Fruit fly (Drosophila melanogaster): ENCODE measurements around the gene Cyp6a16.

DNA sequence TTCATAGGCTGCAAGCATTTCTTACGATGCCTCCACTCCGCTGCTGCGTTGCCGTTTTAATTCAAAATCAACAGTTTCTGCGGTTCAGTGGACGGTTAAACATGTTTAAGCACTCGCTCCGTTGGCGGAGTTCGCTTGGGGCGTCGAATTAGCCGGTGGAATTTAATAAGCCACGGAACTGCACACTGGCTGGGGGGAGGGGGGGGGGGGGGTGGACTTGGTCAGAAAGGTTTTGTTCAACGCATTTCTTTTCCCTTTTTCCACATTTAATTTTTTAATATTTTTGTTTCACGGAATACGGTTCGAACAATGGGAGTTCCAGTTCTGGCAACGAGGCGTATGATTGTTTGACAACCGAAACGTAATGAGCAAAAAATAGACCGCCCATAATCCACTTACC is 12.9 kb downstream of the Cyp6a16 start:
- no peak for TF ChIP-seq dsf (GFP tag; optimal IDR thresholded peaks at IDR 0.05; ENCODE audit: borderline replicate concordance)
- TF ChIP-seq jim (GFP tag; optimal IDR thresholded peaks at IDR 0.05) = no peak
- TF ChIP-seq Jra (GFP tag; optimal IDR thresholded peaks at IDR 0.05) = no peak
- TF ChIP-seq CrebA (GFP tag; optimal IDR thresholded peaks at IDR 0.05; ENCODE audit: borderline replicate concordance) = no peak
- TF ChIP-seq Hr83 (GFP tag; optimal IDR thresholded peaks at IDR 0.05; ENCODE audit: poor library complexity, severe bottlenecking) = no peak

Measured in whole organism, wandering third instar larva.